Worm (Caenorhabditis elegans) whole organism, young adult: ENCODE measurements around the gene cdk-11.1.

ENCODE experiments used
- ama-1 ChIP-seq, 3 experiments: fragments of 150-350 bp in 1 of 3; sonication (generic microtip) in 2 of 3; optimal IDR thresholded peaks; 2 replicates each; lab custom pipeline; 2014 to 2018; ENCODE audit warnings: missing biosample characterization in 2 of 3, missing genetic modification characterization in 2 of 3, missing genetic modification reagents in 2 of 3
- gei-17 ChIP-seq: fragments of 200-800 bp; sonication (Bioruptor generic); optimal IDR thresholded peaks from 2 replicates; lab custom pipeline; 2018; ENCODE audit warnings: mild to moderate bottlenecking, missing genetic modification characterization, missing compliant biosample characterization
- snpc-4 ChIP-seq, 5 experiments: fragments of 150-350 bp in 1 of 5; sonication (generic microtip) in 4 of 5; optimal IDR thresholded peaks; 2 replicates each; lab custom pipeline; 2014 to 2018; ENCODE audit warnings: missing genetic modification characterization in 5 of 5, missing biosample characterization in 3 of 5, antibody characterized with exemption in 2 of 5, mild to moderate bottlenecking in 2 of 5, missing compliant biosample characterization in 2 of 5, missing genotype in 2 of 5, moderate library complexity in 2 of 5, missing genetic modification reagents in 1 of 5
- ztf-6 ChIP-seq: fragments of 200-800 bp; sonication (Bioruptor generic); IDR thresholded peaks from 2 replicates; pipeline ENCODE4 v1.3.6; 2022; ENCODE audit warnings: missing genetic modification reagents, missing genetic modification characterization, missing compliant biosample characterization

DNA sequence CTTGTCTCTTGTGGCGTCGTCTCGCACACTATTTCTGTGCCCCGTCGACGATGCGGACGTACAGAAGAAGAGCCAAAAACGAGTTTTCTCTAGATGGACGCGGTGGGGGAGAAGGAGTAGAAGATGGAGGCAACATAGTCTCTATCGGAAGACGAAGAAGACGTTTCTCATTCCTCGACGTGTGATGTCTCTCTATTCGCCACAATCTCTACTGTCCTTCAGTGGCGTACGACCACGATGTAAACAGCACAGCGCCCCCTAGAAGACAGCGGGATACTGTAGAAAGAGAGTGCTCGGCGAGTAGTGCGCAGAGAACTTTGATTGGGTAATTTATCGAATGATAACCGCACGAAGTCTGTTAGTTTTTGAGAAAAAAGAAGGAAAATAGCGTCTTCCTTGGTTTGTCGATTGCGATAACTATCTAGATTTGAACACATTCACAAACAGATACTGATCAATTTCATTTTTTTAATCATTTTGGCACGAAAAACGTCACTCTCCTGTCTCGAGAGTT, 19.5 kb upstream of the cdk-11.1 start:
- TF ChIP-seq snpc-4 (GFP tag; optimal IDR thresholded peaks at IDR 0.05; lab: Kevin White, UChicago) (no peak), snpc-4 (tag; optimal IDR thresholded peaks at IDR 0.05; lab: Kevin White, UChicago) (no peak), gei-17 (no peak), ama-1 (optimal IDR thresholded peaks at IDR 0.05; lab: Kevin White, UChicago) (no peak), ama-1 (GFP tag; optimal IDR thresholded peaks at IDR 0.05; lab: Kevin White, UChicago) (no peak), ztf-6 (no peak)
